Worm (Caenorhabditis elegans) whole organism, L4 larva: ENCODE data around the gene enri-1.

Experiments
- D1046.2 ChIP-seq: fragments of 200-800 bp; sonication (Bioruptor generic); IDR thresholded peaks from 2 replicates; pipeline ENCODE4 v1.3.6; 2022; ENCODE audit warnings: missing genetic modification characterization, missing compliant biosample characterization
- F10B5.3 ChIP-seq: sonication (generic microtip); optimal IDR thresholded peaks from 2 replicates; lab custom pipeline; 2016; ENCODE audit warnings: mild to moderate bottlenecking, missing genetic modification characterization, missing compliant biosample characterization
- F49E8.2 ChIP-seq: sonication (generic microtip); optimal IDR thresholded peaks from 2 replicates; lab custom pipeline; 2016; ENCODE audit warnings: missing compliant biosample characterization, mild to moderate bottlenecking, missing genetic modification characterization, borderline replicate concordance
- R02D3.7 ChIP-seq: fragments of 150-350 bp; sonication (generic microtip); optimal IDR thresholded peaks from 3 replicates; lab custom pipeline; 2014; ENCODE audit warnings: missing biosample characterization, missing genetic modification characterization
- T26A8.4 ChIP-seq: fragments of 200-800 bp; sonication (Bioruptor generic); IDR thresholded peaks from 2 replicates; pipeline ENCODE4 v1.3.6; 2022; ENCODE audit warnings: missing genetic modification characterization, missing compliant biosample characterization
- Y48G9A.11 ChIP-seq: fragments of 200-800 bp; sonication (Bioruptor generic); IDR thresholded peaks from 2 replicates; pipeline ENCODE4 v1.3.6; 2022; ENCODE audit warnings: missing genetic modification reagents, missing genetic modification characterization, missing compliant biosample characterization
- Y75B8A.6 ChIP-seq: fragments of 200-800 bp; sonication (Bioruptor generic); IDR thresholded peaks from 2 replicates; pipeline ENCODE4 v1.3.6; 2022; ENCODE audit warnings: missing genetic modification reagents, missing genetic modification characterization, missing compliant biosample characterization
- aha-1 ChIP-seq: fragments of 150-350 bp; peaks from one replicate; lab custom pipeline; 2014; ENCODE audit warnings: missing biosample characterization, missing genetic modification characterization
- daf-12 ChIP-seq: fragments of 150-350 bp; optimal IDR thresholded peaks from 2 replicates; lab custom pipeline; 2014; ENCODE audit warnings: missing biosample characterization, missing genetic modification reagents, missing genetic modification characterization
- daf-8 ChIP-seq: fragments of 200-800 bp; sonication (Bioruptor generic); IDR thresholded peaks from 2 replicates; pipeline ENCODE4 v1.3.6; 2022; ENCODE audit warnings: missing genetic modification characterization, missing compliant biosample characterization
- dmd-8 ChIP-seq: fragments of 200-800 bp; sonication (Bioruptor generic); IDR thresholded peaks from 2 replicates; pipeline ENCODE4 v1.3.6; 2022; ENCODE audit warnings: missing genetic modification characterization, missing compliant biosample characterization
- dmd-9 ChIP-seq: fragments of 200-800 bp; sonication (Bioruptor generic); IDR thresholded peaks from 2 replicates; pipeline ENCODE4 v1.3.6; 2022; ENCODE audit warnings: missing genetic modification reagents, missing genetic modification characterization, missing compliant biosample characterization
- dpl-1 ChIP-seq: fragments of 150-350 bp; optimal IDR thresholded peaks from 2 replicates; lab custom pipeline; 2014; ENCODE audit warnings: missing biosample characterization, missing genetic modification reagents, missing genetic modification characterization
- fos-1 ChIP-seq: fragments of 150-350 bp; optimal IDR thresholded peaks from 2 replicates; lab custom pipeline; 2014; ENCODE audit warnings: missing biosample characterization, missing genetic modification characterization
- gei-8 ChIP-seq: fragments of 200-800 bp; sonication (Bioruptor generic); optimal IDR thresholded peaks from 2 replicates; lab custom pipeline; 2018; ENCODE audit warnings: mild to moderate bottlenecking, missing genetic modification characterization, missing compliant biosample characterization
- lim-7 ChIP-seq: fragments of 200-800 bp; sonication (Bioruptor generic); IDR thresholded peaks from 2 replicates; pipeline ENCODE4 v1.3.6; 2022; ENCODE audit warnings: missing genetic modification characterization, missing compliant biosample characterization
- lin-38 ChIP-seq: fragments of 200-800 bp; sonication (Bioruptor generic); IDR thresholded peaks from 2 replicates; pipeline ENCODE4 v1.3.6; 2022; ENCODE audit warnings: missing genetic modification reagents, missing genetic modification characterization, missing compliant biosample characterization
- lin-39 ChIP-seq: fragments of 150-350 bp; optimal IDR thresholded peaks from 2 replicates; lab custom pipeline; 2014; ENCODE audit warnings: missing biosample characterization, missing genetic modification reagents, missing genetic modification characterization
- lsy-2 ChIP-seq, 2 experiments: fragments of 150-350 bp in 1 of 2; sonication (generic microtip) in 1 of 2; optimal IDR thresholded peaks; 2 replicates each; lab custom pipeline; 2014 to 2017; ENCODE audit warnings: missing biosample characterization in 2 of 2, missing genetic modification characterization in 2 of 2
- mep-1 ChIP-seq: fragments of 150-350 bp; sonication (generic microtip); optimal IDR thresholded peaks from 3 replicates; lab custom pipeline; 2014; ENCODE audit warnings: missing biosample characterization, missing genetic modification characterization
- mes-2 ChIP-seq: sonication (generic microtip); optimal IDR thresholded peaks from 2 replicates; lab custom pipeline; 2016; ENCODE audit warnings: missing genotype, mild to moderate bottlenecking, missing genetic modification characterization, missing compliant biosample characterization; ENCODE audit not compliant: poor library complexity, severe bottlenecking
- nhr-10 ChIP-seq: fragments of 150-350 bp; optimal IDR thresholded peaks from 2 replicates; lab custom pipeline; 2014; ENCODE audit warnings: missing biosample characterization, missing genetic modification characterization
- nhr-102 ChIP-seq: sonication (generic microtip); optimal IDR thresholded peaks from 2 replicates; lab custom pipeline; 2016; ENCODE audit warnings: mild to moderate bottlenecking, missing genetic modification characterization, moderate library complexity, missing compliant biosample characterization
- nhr-25 ChIP-seq: sonication (generic microtip); optimal IDR thresholded peaks from 2 replicates; lab custom pipeline; 2017; ENCODE audit warnings: missing genetic modification characterization, mild to moderate bottlenecking, missing compliant biosample characterization, antibody characterized with exemption, moderate library complexity, borderline replicate concordance; ENCODE audit not compliant: insufficient read depth
- nhr-41 ChIP-seq: fragments of 200-800 bp; sonication (Bioruptor generic); IDR thresholded peaks from 2 replicates; pipeline ENCODE4 v1.3.6; 2022; ENCODE audit warnings: missing genetic modification reagents, missing genetic modification characterization, missing compliant biosample characterization
- php-3 ChIP-seq: fragments of 200-800 bp; sonication (Bioruptor generic); IDR thresholded peaks from 2 replicates; pipeline ENCODE4 v1.3.6; 2022; ENCODE audit warnings: missing genetic modification reagents, missing genetic modification characterization, missing compliant biosample characterization
- pqm-1 ChIP-seq: sonication (generic microtip); optimal IDR thresholded peaks from 2 replicates; lab custom pipeline; 2017; ENCODE audit warnings: missing biosample characterization, missing genetic modification characterization
- spr-3 ChIP-seq: fragments of 200-800 bp; sonication (Bioruptor generic); optimal IDR thresholded peaks from 2 replicates; lab custom pipeline; 2018; ENCODE audit warnings: mild to moderate bottlenecking, missing genetic modification characterization, missing compliant biosample characterization
- unc-62 ChIP-seq, 3 experiments: fragments of 150-350 bp in 1 of 3; sonication (generic microtip); optimal IDR thresholded peaks in 2 of 3; peaks in 1 of 3; 1 replicate in 1 of 3; 2 replicates in 2 of 3; lab custom pipeline; 2014 to 2017; ENCODE audit warnings: missing biosample characterization in 3 of 3, missing genetic modification characterization in 3 of 3, missing genetic modification reagents in 3 of 3, missing genotype in 1 of 3
- zfp-2 ChIP-seq: sonication (generic microtip); optimal IDR thresholded peaks from 2 replicates; lab custom pipeline; 2016; ENCODE audit warnings: mild to moderate bottlenecking, missing genetic modification characterization, missing compliant biosample characterization
- ztf-11 ChIP-seq: fragments of 150-350 bp; optimal IDR thresholded peaks from 2 replicates; lab custom pipeline; 2014; ENCODE audit warnings: missing biosample characterization, missing genetic modification characterization

enri-1 gene

ce11 chrII:2305507-2305906, 35.9 kb downstream of the enri-1 start (continued):
- TF ChIP-seq aha-1 (tag; lab: Kevin White, UChicago), result peak; percentile 10
- no peak for TF ChIP-seq zfp-2
- no peak for TF ChIP-seq Y48G9A.11 (GFP tag; lab: Robert Waterston, UW)
- TF ChIP-seq, all 104 proteins: peak for 6

ce11 chrII:2304575-2304974, 36.8 kb downstream of the enri-1 start:
- TF ChIP-seq aha-1 (tag; lab: Kevin White, UChicago) (peak; percentile 23), zfp-2 (no peak), T26A8.4 (GFP tag; lab: Robert Waterston, UW) (no peak), mes-2 (no peak), spr-3 (GFP tag; lab: Kevin White, UChicago) (no peak), D1046.2 (GFP tag; lab: Robert Waterston, UW) (no peak), F49E8.2 (tag; lab: Kevin White, UChicago) (no peak)

ce11 chrII:2302330-2302729, 39.1 kb downstream of the enri-1 start, which contains the start of gene B0281.6:
Gene B0281.6 (minus strand): TSS chrII:2302430.
- TF ChIP-seq Y48G9A.11 (GFP tag; lab: Robert Waterston, UW) (no peak), daf-12 (no peak), gei-8 (no peak), lin-39 (tag; lab: Kevin White, UChicago) (no peak), F10B5.3 (tag; lab: Kevin White, UChicago) (no peak), dmd-9 (GFP tag; lab: Robert Waterston, UW) (no peak), fos-1 (no peak), Y75B8A.6 (GFP tag; lab: Robert Waterston, UW) (no peak), dmd-8 (GFP tag; lab: Robert Waterston, UW) (no peak), nhr-25 (tag; lab: Kevin White, UChicago) (no peak), dpl-1 (GFP tag; lab: Kevin White, UChicago) (no peak)
- TF ChIP-seq, all 104 proteins: peak for 0

ce11 chrII:2300861-2301260, 40.6 kb downstream of the enri-1 start, which contains the start of gene B0281.5:
Gene B0281.5 (minus strand): TSS chrII:2300961.
- TF ChIP-seq lin-38, result no peak
- peak; percentile 29 for TF ChIP-seq aha-1 (tag; lab: Kevin White, UChicago)

- TF ChIP-seq D1046.2 (GFP tag; lab: Robert Waterston, UW) (no peak), ztf-11 (no peak), lim-7 (no peak)
These were observed 42.7 kb downstream of the enri-1 start, which contains the start of gene B0281.4 for ce11 chrII:2298742-2299141. Gene B0281.4 (minus strand): TSS chrII:2298842.

ce11 chrII:2295817-2296315, 45.5 kb downstream of the enri-1 start, which contains the start of gene fbxc-25:
Gene fbxc-25 (minus strand): TSS chrII:2296265.
- TF ChIP-seq aha-1 (tag; lab: Kevin White, UChicago) (peak; percentile 91), dmd-8 (GFP tag; lab: Robert Waterston, UW) (no peak), lsy-2 (tag; optimal IDR thresholded peaks at IDR 0.05; lab: Kevin White, UChicago) (no peak), unc-62 (GFP tag; optimal IDR thresholded peaks at IDR 0.05 in 1 of 2; lab: Kevin White, UChicago) (peak in 1 of 2 experiments; percentile 65), unc-62 (tag; optimal IDR thresholded peaks at IDR 0.05; lab: Kevin White, UChicago) (no peak), lim-7 (no peak)

ce11 chrII:2292549-2292948, 48.9 kb downstream of the enri-1 start:
- TF ChIP-seq nhr-102 (tag; lab: Kevin White, UChicago), result no peak
- peak in 1 of 2 experiments; percentile 6 for TF ChIP-seq unc-62 (GFP tag; optimal IDR thresholded peaks at IDR 0.05 in 1 of 2; lab: Kevin White, UChicago)
- TF ChIP-seq unc-62 (tag; optimal IDR thresholded peaks at IDR 0.05; lab: Kevin White, UChicago), result no peak
- TF ChIP-seq daf-8, result no peak
- TF ChIP-seq R02D3.7, result no peak
- no peak for TF ChIP-seq nhr-10 (tag; lab: Kevin White, UChicago)
- peak; percentile 73 for TF ChIP-seq pqm-1
- TF ChIP-seq mep-1 (tag; lab: Kevin White, UChicago), result no peak
- TF ChIP-seq php-3 (GFP tag; lab: Robert Waterston, UW), result no peak
- TF ChIP-seq nhr-41, result no peak
- TF ChIP-seq, all 104 proteins: peak for 2
